Worm (Caenorhabditis elegans) whole organism, young adult: ENCODE results near the gene inx-6.

Source experiments
- B0035.1 ChIP-seq: sonication (generic microtip); optimal IDR thresholded peaks from 2 replicates; lab custom pipeline; 2016; ENCODE audit warnings: missing genetic modification characterization, mild to moderate bottlenecking, missing compliant biosample characterization, missing genotype, missing genetic modification reagents
- C17E4.6 ChIP-seq: fragments of 200-800 bp; sonication (Bioruptor generic); IDR thresholded peaks from 2 replicates; pipeline ENCODE4 v1.3.6; 2022; ENCODE audit warnings: missing genetic modification reagents, missing genetic modification characterization, missing compliant biosample characterization
- D2030.7 ChIP-seq: fragments of 200-800 bp; sonication (Bioruptor generic); IDR thresholded peaks from 2 replicates; pipeline ENCODE4 v1.3.6; 2022; ENCODE audit warnings: missing genetic modification reagents, missing genetic modification characterization, missing compliant biosample characterization
- F22D6.2 ChIP-seq: sonication (generic microtip); optimal IDR thresholded peaks from 2 replicates; lab custom pipeline; 2016; ENCODE audit warnings: mild to moderate bottlenecking, missing genetic modification characterization, missing compliant biosample characterization
- F23B12.7 ChIP-seq: sonication (generic microtip); optimal IDR thresholded peaks from 2 replicates; lab custom pipeline; 2017; ENCODE audit warnings: missing genetic modification characterization, mild to moderate bottlenecking, missing compliant biosample characterization, antibody characterized with exemption, moderate library complexity; ENCODE audit not compliant: insufficient read depth
- F52B5.7 ChIP-seq: sonication (generic microtip); optimal IDR thresholded peaks from 2 replicates; lab custom pipeline; 2016; ENCODE audit warnings: mild to moderate bottlenecking, missing genetic modification characterization, missing compliant biosample characterization
- F57C9.4 ChIP-seq: sonication (generic microtip); optimal IDR thresholded peaks from 2 replicates; lab custom pipeline; 2017; ENCODE audit warnings: mild to moderate bottlenecking, missing genetic modification characterization, missing compliant biosample characterization
- K11D2.4 ChIP-seq: fragments of 200-800 bp; sonication (Bioruptor generic); IDR thresholded peaks from 2 replicates; pipeline ENCODE4 v1.3.6; 2022; ENCODE audit warnings: missing genetic modification reagents, missing genetic modification characterization, missing compliant biosample characterization
- Y53G8AR.9 ChIP-seq: fragments of 200-800 bp; sonication (Bioruptor generic); conservative IDR thresholded peaks from 2 replicates; pipeline ENCODE4 v1.3.6; 2022; ENCODE audit warnings: missing genetic modification reagents, missing genetic modification characterization, missing compliant biosample characterization
- Y79H2A.3 ChIP-seq: fragments of 200-800 bp; sonication (Bioruptor generic); conservative IDR thresholded peaks from 2 replicates; pipeline ENCODE4 v1.3.6; 2022; ENCODE audit warnings: missing genetic modification reagents, missing genetic modification characterization, missing compliant biosample characterization
- ZK185.1 ChIP-seq: sonication (generic microtip); optimal IDR thresholded peaks from 2 replicates; lab custom pipeline; 2016; ENCODE audit warnings: mild to moderate bottlenecking, missing genetic modification characterization, missing compliant biosample characterization; ENCODE audit not compliant: poor library complexity, severe bottlenecking
- aptf-2 ChIP-seq: fragments of 200-800 bp; sonication (Bioruptor generic); conservative IDR thresholded peaks from 2 replicates; pipeline ENCODE4 v1.3.6; 2022; ENCODE audit warnings: missing genetic modification reagents, missing genetic modification characterization, missing compliant biosample characterization
- aptf-3 ChIP-seq: fragments of 200-800 bp; sonication (Bioruptor generic); IDR thresholded peaks from 2 replicates; pipeline ENCODE4 v1.3.6; 2022; ENCODE audit warnings: missing genetic modification characterization, missing compliant biosample characterization
- athp-1 ChIP-seq: sonication (generic microtip); optimal IDR thresholded peaks from 2 replicates; lab custom pipeline; 2017; ENCODE audit warnings: mild to moderate bottlenecking, missing genetic modification characterization, missing compliant biosample characterization
- attf-3 ChIP-seq: fragments of 200-800 bp; sonication (Bioruptor generic); conservative IDR thresholded peaks from 2 replicates; pipeline ENCODE4 v1.3.6; 2022; ENCODE audit warnings: missing genetic modification reagents, missing genetic modification characterization, missing compliant biosample characterization
- attf-5 ChIP-seq: fragments of 200-800 bp; sonication (Bioruptor generic); optimal IDR thresholded peaks from 2 replicates; lab custom pipeline; 2018; ENCODE audit warnings: mild to moderate bottlenecking, missing genetic modification characterization, missing compliant biosample characterization
- bed-2 ChIP-seq: fragments of 200-800 bp; sonication (Bioruptor generic); IDR thresholded peaks from 2 replicates; pipeline ENCODE4 v1.3.6; 2022; ENCODE audit warnings: missing genetic modification reagents, missing genetic modification characterization, missing compliant biosample characterization
- ceh-100 ChIP-seq: fragments of 200-800 bp; sonication (Bioruptor generic); IDR thresholded peaks from 2 replicates; pipeline ENCODE4 v1.3.6; 2022; ENCODE audit warnings: missing genetic modification reagents, missing genetic modification characterization, missing compliant biosample characterization
- ceh-79 ChIP-seq: sonication (generic microtip); optimal IDR thresholded peaks from 2 replicates; lab custom pipeline; 2017; ENCODE audit warnings: mild to moderate bottlenecking, missing genetic modification characterization, missing compliant biosample characterization
- dox-1 ChIP-seq: fragments of 200-800 bp; sonication (Bioruptor generic); IDR thresholded peaks from 2 replicates; pipeline ENCODE4 v1.3.6; 2022; ENCODE audit warnings: missing genetic modification reagents, missing genetic modification characterization, missing compliant biosample characterization
- efl-1 ChIP-seq: fragments of 150-350 bp; optimal IDR thresholded peaks from 2 replicates; lab custom pipeline; 2014; ENCODE audit warnings: missing biosample characterization, missing genetic modification reagents, missing genetic modification characterization
- egl-18 ChIP-seq: fragments of 200-800 bp; sonication (Bioruptor generic); IDR thresholded peaks from 2 replicates; pipeline ENCODE4 v1.3.6; 2022; ENCODE audit warnings: missing genetic modification reagents, missing genetic modification characterization, missing compliant biosample characterization
- ets-4 ChIP-seq: fragments of 200-800 bp; sonication (Bioruptor generic); optimal IDR thresholded peaks from 2 replicates; lab custom pipeline; 2018; ENCODE audit warnings: mild to moderate bottlenecking, missing genetic modification characterization, missing compliant biosample characterization
- him-1 ChIP-seq: sonication (generic microtip); optimal IDR thresholded peaks from 2 replicates; lab custom pipeline; 2016; ENCODE audit warnings: missing genotype, missing genetic modification reagents, missing genetic modification characterization, missing compliant biosample characterization
- lag-1 ChIP-seq: fragments of 200-800 bp; sonication (Bioruptor generic); IDR thresholded peaks from 2 replicates; pipeline ENCODE4 v1.3.6; 2022; ENCODE audit warnings: missing genetic modification reagents, missing genetic modification characterization, missing compliant biosample characterization
- lin-35 ChIP-seq, 3 experiments: fragments of 150-350 bp in 2 of 3; sonication (generic microtip) in 1 of 3; optimal IDR thresholded peaks; 2 replicates each; lab custom pipeline; 2014 to 2018; ENCODE audit warnings: missing biosample characterization in 3 of 3, missing genetic modification characterization in 3 of 3, missing genetic modification reagents in 3 of 3
- lin-54 ChIP-seq: fragments of 200-800 bp; sonication (Bioruptor generic); optimal IDR thresholded peaks from 2 replicates; lab custom pipeline; 2018; ENCODE audit warnings: mild to moderate bottlenecking, missing genetic modification characterization, missing compliant biosample characterization
- madf-10 ChIP-seq: sonication (generic microtip); optimal IDR thresholded peaks from 2 replicates; lab custom pipeline; 2016; ENCODE audit warnings: mild to moderate bottlenecking, missing genetic modification characterization, missing compliant biosample characterization
- madf-3 ChIP-seq: fragments of 200-800 bp; sonication (Bioruptor generic); IDR thresholded peaks from 2 replicates; pipeline ENCODE4 v1.3.6; 2022; ENCODE audit warnings: missing genetic modification reagents, missing genetic modification characterization, missing compliant biosample characterization
- madf-6 ChIP-seq: fragments of 200-800 bp; sonication (Bioruptor generic); IDR thresholded peaks from 2 replicates; pipeline ENCODE4 v1.3.6; 2022; ENCODE audit warnings: missing genetic modification reagents, missing genetic modification characterization, missing compliant biosample characterization
- madf-8 ChIP-seq: fragments of 200-800 bp; sonication (Bioruptor generic); conservative IDR thresholded peaks from 2 replicates; pipeline ENCODE4 v1.3.6; 2022; ENCODE audit warnings: missing genetic modification reagents, missing genetic modification characterization, missing compliant biosample characterization
- mel-28 ChIP-seq: sonication (generic microtip); optimal IDR thresholded peaks from 2 replicates; lab custom pipeline; 2016; ENCODE audit warnings: borderline replicate concordance, mild to moderate bottlenecking, missing genetic modification characterization, missing compliant biosample characterization
- mxl-1 ChIP-seq: sonication (generic microtip); optimal IDR thresholded peaks from 2 replicates; lab custom pipeline; 2016; ENCODE audit warnings: missing genetic modification characterization, missing compliant biosample characterization
- nfya-2 ChIP-seq: fragments of 200-800 bp; sonication (Bioruptor generic); IDR thresholded peaks from 2 replicates; pipeline ENCODE4 v1.3.6; 2022; ENCODE audit warnings: missing genetic modification reagents, missing genetic modification characterization, missing compliant biosample characterization
- nhr-120 ChIP-seq: fragments of 200-800 bp; sonication (Bioruptor generic); IDR thresholded peaks from 2 replicates; pipeline ENCODE4 v1.3.6; 2022; ENCODE audit warnings: missing genetic modification characterization, missing compliant biosample characterization
- pbrm-1 ChIP-seq: fragments of 200-800 bp; sonication (Bioruptor generic); IDR thresholded peaks from 2 replicates; pipeline ENCODE4 v1.3.6; 2022; ENCODE audit warnings: missing genetic modification reagents, missing genetic modification characterization, missing compliant biosample characterization
- rcor-1 ChIP-seq: fragments of 200-800 bp; sonication (Bioruptor generic); IDR thresholded peaks from 2 replicates; pipeline ENCODE4 v1.3.6; 2022; ENCODE audit warnings: missing genetic modification reagents, missing genetic modification characterization, missing compliant biosample characterization
- sdz-38 ChIP-seq: sonication (generic microtip); optimal IDR thresholded peaks from 2 replicates; lab custom pipeline; 2016; ENCODE audit warnings: missing genotype, missing genetic modification characterization, missing compliant biosample characterization
- sea-2 ChIP-seq: fragments of 200-800 bp; sonication (Bioruptor generic); IDR thresholded peaks from 2 replicates; pipeline ENCODE4 v1.3.6; 2022; ENCODE audit warnings: missing genetic modification characterization, missing compliant biosample characterization
- snpc-1.3 ChIP-seq: sonication (generic microtip); optimal IDR thresholded peaks from 2 replicates; lab custom pipeline; 2017; ENCODE audit warnings: missing genetic modification characterization, mild to moderate bottlenecking, missing compliant biosample characterization, antibody characterized with exemption, moderate library complexity, missing genotype, missing genetic modification reagents; ENCODE audit not compliant: insufficient read depth
- tbp1 ChIP-seq: fragments of 200-800 bp; sonication (Bioruptor generic); optimal IDR thresholded peaks from 2 replicates; lab custom pipeline; 2018; ENCODE audit warnings: mild to moderate bottlenecking, missing genetic modification characterization, missing compliant biosample characterization
- unc-130 ChIP-seq: sonication (generic microtip); optimal IDR thresholded peaks from 2 replicates; lab custom pipeline; 2016; ENCODE audit warnings: missing genetic modification reagents, missing genetic modification characterization, missing compliant biosample characterization
- zfh-2 ChIP-seq: fragments of 200-800 bp; sonication (Bioruptor generic); conservative IDR thresholded peaks from 2 replicates; pipeline ENCODE4 v1.3.6; 2022; ENCODE audit warnings: missing genetic modification reagents, missing genetic modification characterization, missing compliant biosample characterization
- ztf-26 ChIP-seq: sonication (generic microtip); optimal IDR thresholded peaks from 2 replicates; lab custom pipeline; 2017; ENCODE audit warnings: missing genetic modification characterization, missing compliant biosample characterization
- ztf-3 ChIP-seq: fragments of 200-800 bp; sonication (Bioruptor generic); optimal IDR thresholded peaks from 2 replicates; lab custom pipeline; 2018; ENCODE audit warnings: mild to moderate bottlenecking, missing genetic modification characterization, missing compliant biosample characterization

Gene inx-6

DNA sequence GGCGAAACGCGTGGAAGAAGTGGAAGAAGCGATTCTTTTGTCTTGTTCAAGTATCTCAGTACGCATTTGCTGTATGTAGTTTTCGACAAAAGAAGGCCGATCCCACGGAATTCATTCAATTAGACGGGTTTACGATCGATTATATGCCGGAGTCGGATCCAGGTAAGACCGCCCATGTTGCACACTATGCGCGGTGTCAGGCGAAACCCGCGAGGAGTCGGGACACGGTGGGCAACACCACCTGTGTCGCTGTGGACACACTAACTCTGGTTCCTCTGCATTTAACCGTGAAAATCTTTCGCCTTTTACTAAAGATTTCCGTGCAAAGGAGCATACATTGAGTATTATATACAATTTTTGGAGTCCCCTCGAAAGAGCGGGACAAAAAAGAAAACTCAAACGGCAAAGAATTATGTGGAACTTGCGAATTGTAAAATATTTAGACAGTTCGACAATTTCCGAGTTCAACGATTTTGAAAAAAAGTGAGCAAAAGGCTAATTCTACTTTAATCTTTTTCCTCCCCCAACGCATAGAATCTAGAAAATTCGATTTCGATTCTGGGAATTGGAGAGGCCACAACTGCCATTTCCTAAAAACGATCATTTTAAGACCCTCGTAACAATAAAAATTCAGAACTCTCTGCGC is 35.5 kb downstream of the inx-6 start (continued):
- TF ChIP-seq lag-1 (GFP tag; lab: Robert Waterston, UW) (no peak), lin-54 (GFP tag; lab: Kevin White, UChicago) (peak; percentile 34), aptf-2 (GFP tag; lab: Robert Waterston, UW) (peak; percentile 69; the same call in 1 of the 2 replicates), mxl-1 (no peak), F57C9.4 (tag; lab: Kevin White, UChicago) (no peak), zfh-2 (GFP tag; lab: Robert Waterston, UW) (no peak), ceh-100 (GFP tag; lab: Robert Waterston, UW) (peak; percentile 43)

ce11 chrIV:12783165-12783564 is 36.8 kb downstream of the inx-6 start:
- TF ChIP-seq C17E4.6: no peak

DNA sequence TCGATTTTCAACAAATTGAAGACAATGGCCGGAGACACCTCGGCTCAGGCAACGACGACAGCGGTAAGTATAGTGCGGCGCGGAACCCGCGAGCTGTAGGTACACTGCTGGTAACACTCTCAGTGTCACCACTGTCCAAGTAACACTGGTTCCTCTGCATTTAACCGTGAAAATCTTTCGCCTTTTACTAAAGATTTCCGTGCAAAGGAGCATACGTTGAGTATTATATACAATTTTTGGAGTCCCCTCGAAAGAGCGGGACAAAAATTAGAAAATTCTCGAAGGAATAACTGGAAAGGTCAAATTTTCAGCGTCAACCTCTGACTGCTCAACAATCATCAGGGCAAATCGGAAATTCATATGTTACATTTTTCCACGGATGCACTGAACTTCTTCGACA is 39.6 kb downstream of the inx-6 start:
- TF ChIP-seq madf-8: 0 out of 2 replicates have a peak, but pooled peaks have one; percentile 38
- TF ChIP-seq nfya-2 (GFP tag; lab: Robert Waterston, UW): no peak
- TF ChIP-seq madf-3 (GFP tag; lab: Robert Waterston, UW): no peak
- no peak for TF ChIP-seq ceh-79 (tag; lab: Kevin White, UChicago)
- peak; percentile 64 for TF ChIP-seq snpc-1.3
- no peak for TF ChIP-seq sdz-38 (tag; lab: Kevin White, UChicago)
- TF ChIP-seq K11D2.4 (GFP tag; lab: Robert Waterston, UW): no peak
- TF ChIP-seq unc-130 (GFP tag; lab: Kevin White, UChicago): no peak
- TF ChIP-seq aptf-3 (GFP tag; lab: Robert Waterston, UW): no peak
- no peak for TF ChIP-seq egl-18 (GFP tag; lab: Robert Waterston, UW)
- TF ChIP-seq mel-28 (tag; lab: Kevin White, UChicago): no peak
- TF ChIP-seq Y53G8AR.9: no peak
- TF ChIP-seq sea-2: no peak
- no peak for TF ChIP-seq B0035.1 (tag; lab: Kevin White, UChicago)
- TF ChIP-seq attf-5 (GFP tag; lab: Kevin White, UChicago): no peak
- TF ChIP-seq dox-1 (GFP tag; lab: Robert Waterston, UW): peak; percentile 81
- no peak for TF ChIP-seq athp-1
- peak; percentile 13 for TF ChIP-seq efl-1
- TF ChIP-seq F23B12.7: no peak
- no peak for TF ChIP-seq F52B5.7 (tag; lab: Kevin White, UChicago)
- TF ChIP-seq Y79H2A.3 (GFP tag; lab: Robert Waterston, UW): no peak
- TF ChIP-seq madf-6 (GFP tag; lab: Robert Waterston, UW): peak; percentile 76
- TF ChIP-seq aptf-2 (GFP tag; lab: Robert Waterston, UW): no peak
- TF ChIP-seq pbrm-1 (GFP tag; lab: Robert Waterston, UW): peak; percentile 91
- no peak for TF ChIP-seq C17E4.6
- peak; percentile 64 for TF ChIP-seq rcor-1
- TF ChIP-seq F22D6.2 (tag; lab: Kevin White, UChicago): no peak
- TF ChIP-seq ztf-3 (GFP tag; lab: Kevin White, UChicago): no peak
- peak; percentile 41; the same call in 1 of the 2 replicates for TF ChIP-seq attf-3 (GFP tag; lab: Robert Waterston, UW)
- peak; percentile 82 for TF ChIP-seq D2030.7
- no peak for TF ChIP-seq madf-10 (tag; lab: Kevin White, UChicago)
- TF ChIP-seq tbp1 (GFP tag; lab: Kevin White, UChicago): peak; percentile 75
- TF ChIP-seq ZK185.1 (tag; lab: Kevin White, UChicago): no peak
- no peak for TF ChIP-seq ztf-26 (tag; lab: Kevin White, UChicago)
- TF ChIP-seq lin-35 (GFP tag; optimal IDR thresholded peaks at IDR 0.05; lab: Kevin White, UChicago): no peak
- no peak for TF ChIP-seq nhr-120 (GFP tag; lab: Robert Waterston, UW)
- no peak for TF ChIP-seq ets-4 (GFP tag; lab: Kevin White, UChicago)
- peak; percentile 46 for TF ChIP-seq him-1 (tag; lab: Kevin White, UChicago)
- no peak for TF ChIP-seq bed-2 (GFP tag; lab: Robert Waterston, UW)
